Worm (Caenorhabditis elegans): Measurements from ENCODE around the gene F55D1.1.

- TF ChIP-seq elt-1 (tag; optimal IDR thresholded peaks at IDR 0.05; ENCODE audit: borderline replicate concordance, insufficient read depth) (no peak), M03D4.4 (tag; optimal IDR thresholded peaks at IDR 0.05) (no peak), unc-62 (GFP tag; optimal IDR thresholded peaks at IDR 0.05) (no peak), mep-1 (tag; optimal IDR thresholded peaks at IDR 0.05) (no peak)
Measured at ce11 chrX:5476357-5476756, 13.3 kb upstream of the F55D1.1 start.
